Fruit fly (Drosophila melanogaster) whole organism, embryonic: Measurements from ENCODE around the gene Pcyt1.

Source experiments
- Antp ChIP-seq: fragments of 200-800 bp; sonication (Bioruptor generic); optimal IDR thresholded peaks from 3 replicates; lab custom pipeline; 2016; ENCODE audit warnings: missing biosample characterization, missing genetic modification characterization
- CG12942 ChIP-seq: fragments of 200-800 bp; sonication (Bioruptor generic); optimal IDR thresholded peaks from 3 replicates; lab custom pipeline; 2016; ENCODE audit warnings: missing biosample characterization, missing genetic modification characterization
- CG13123 ChIP-seq: fragments of 200-800 bp; sonication (Bioruptor generic); optimal IDR thresholded peaks from 2 replicates; lab custom pipeline; 2016; ENCODE audit warnings: missing biosample characterization, missing genetic modification characterization
- CG13287 ChIP-seq: fragments of 200-800 bp; sonication (Bioruptor generic); IDR thresholded peaks from 2 replicates; pipeline ENCODE4 v1.3.6; 2022; ENCODE audit warnings: missing biosample characterization, missing genetic modification characterization; ENCODE audit not compliant: partially characterized antibody
- CG15011 ChIP-seq: fragments of 200-800 bp; sonication (Bioruptor generic); optimal IDR thresholded peaks from 3 replicates; lab custom pipeline; 2018; ENCODE audit warnings: missing biosample characterization, mild to moderate bottlenecking, missing genetic modification characterization
- CG15269 ChIP-seq: fragments of 200-800 bp; sonication (Bioruptor generic); optimal IDR thresholded peaks from 2 replicates; lab custom pipeline; 2018; ENCODE audit warnings: missing biosample characterization, mild to moderate bottlenecking, missing genetic modification characterization, moderate library complexity
- CG18262 ChIP-seq: fragments of 200-800 bp; optimal IDR thresholded peaks from 3 replicates; lab custom pipeline; 2019; ENCODE audit warnings: missing biosample characterization, mild to moderate bottlenecking, missing genetic modification characterization, moderate library complexity
- CG18619 ChIP-seq: fragments of 200-800 bp; sonication (Bioruptor generic); optimal IDR thresholded peaks from 3 replicates; lab custom pipeline; 2017; ENCODE audit warnings: missing biosample characterization, mild to moderate bottlenecking, missing genetic modification characterization
- CG2875 ChIP-seq: fragments of 200-800 bp; sonication (Bioruptor generic); optimal IDR thresholded peaks from 2 replicates; lab custom pipeline; 2017; ENCODE audit warnings: missing biosample characterization, mild to moderate bottlenecking, missing genetic modification characterization, missing genetic modification reagents
- CG31388 ChIP-seq: fragments of 200-800 bp; sonication (Bioruptor generic); optimal IDR thresholded peaks from 2 replicates; lab custom pipeline; 2016; ENCODE audit warnings: missing biosample characterization, missing genetic modification characterization
- CG3838 ChIP-seq: fragments of 200-800 bp; sonication (Bioruptor generic); optimal IDR thresholded peaks from 3 replicates; lab custom pipeline; 2016; ENCODE audit warnings: missing biosample characterization, missing genetic modification characterization
- CG5180 ChIP-seq: fragments of 200-800 bp; sonication (Bioruptor generic); optimal IDR thresholded peaks from 3 replicates; lab custom pipeline; 2017; ENCODE audit warnings: missing biosample characterization, missing genetic modification characterization, mild to moderate bottlenecking, moderate library complexity, missing genetic modification reagents
- CG5953 ChIP-seq: fragments of 200-800 bp; sonication (Bioruptor generic); IDR thresholded peaks from 2 replicates; pipeline ENCODE4 v1.3.6; 2022; ENCODE audit warnings: missing biosample characterization, missing genetic modification characterization
- CG6654 ChIP-seq: fragments of 200-800 bp; sonication (Bioruptor generic); optimal IDR thresholded peaks from 2 replicates; lab custom pipeline; 2017; ENCODE audit warnings: missing biosample characterization, mild to moderate bottlenecking, missing genetic modification characterization
- CG7928 ChIP-seq: fragments of 200-800 bp; sonication (Bioruptor generic); optimal IDR thresholded peaks from 2 replicates; lab custom pipeline; 2017; ENCODE audit warnings: missing biosample characterization, mild to moderate bottlenecking, missing genetic modification characterization
- CG8359 ChIP-seq: fragments of 200-800 bp; sonication (Bioruptor generic); optimal IDR thresholded peaks from 2 replicates; lab custom pipeline; 2017; ENCODE audit warnings: missing biosample characterization, mild to moderate bottlenecking, missing genetic modification characterization, borderline replicate concordance
- CkIIα-i1 ChIP-seq: fragments of 200-800 bp; sonication (Bioruptor generic); IDR thresholded peaks from 2 replicates; pipeline ENCODE4 v1.3.6; 2022; ENCODE audit warnings: missing biosample characterization, missing genetic modification characterization
- D ChIP-seq, 2 experiments: fragments of 200-800 bp in 1 of 2; fragments of >200 bp in 1 of 2; sonication (Bioruptor generic) in 1 of 2; optimal IDR thresholded peaks; 2 replicates in 1 of 2; 3 replicates in 1 of 2; lab custom pipeline; 2017; ENCODE audit warnings: mild to moderate bottlenecking in 1 of 2, missing biosample characterization in 1 of 2, missing genetic modification characterization in 1 of 2, missing genetic modification reagents in 1 of 2
- Dip3 ChIP-seq: fragments of 200-800 bp; sonication (Bioruptor generic); optimal IDR thresholded peaks from 3 replicates; lab custom pipeline; 2016; ENCODE audit warnings: missing biosample characterization, missing genetic modification characterization
- Doc2 ChIP-seq: fragments of 200-800 bp; sonication (Bioruptor generic); IDR thresholded peaks from 2 replicates; pipeline ENCODE4 v1.3.6; 2022; ENCODE audit warnings: missing biosample characterization, missing genetic modification characterization
- Elba2 ChIP-seq: fragments of 200-800 bp; sonication (Bioruptor generic); optimal IDR thresholded peaks from 3 replicates; lab custom pipeline; 2016; ENCODE audit warnings: missing biosample characterization, missing genetic modification characterization
- Gug ChIP-seq: fragments of 200-800 bp; sonication (Bioruptor generic); IDR thresholded peaks from 4 replicates; pipeline ENCODE4 v1.3.6; 2022; ENCODE audit warnings: missing biosample characterization, missing genetic modification characterization
- H2.0 ChIP-seq: fragments of 200-800 bp; sonication (Bioruptor generic); IDR thresholded peaks from 2 replicates; pipeline ENCODE4 v1.3.6; 2022; ENCODE audit warnings: missing biosample characterization, missing genetic modification characterization
- HLH54F ChIP-seq: fragments of 200-800 bp; sonication (Bioruptor generic); optimal IDR thresholded peaks from 3 replicates; lab custom pipeline; 2016; ENCODE audit warnings: missing biosample characterization, missing genetic modification characterization
- Hr78 ChIP-seq, 2 experiments: fragments of 200-800 bp in 1 of 2; fragments of >200 bp in 1 of 2; sonication (Bioruptor generic) in 1 of 2; optimal IDR thresholded peaks; 2 replicates each; lab custom pipeline; 2017 to 2019; ENCODE audit warnings: missing biosample characterization in 2 of 2, missing genetic modification characterization in 2 of 2, mild to moderate bottlenecking in 1 of 2, moderate library complexity in 1 of 2
- MBD-R2 ChIP-seq: fragments of 200-800 bp; sonication (Bioruptor generic); IDR thresholded peaks from 2 replicates; pipeline ENCODE4 v1.3.6; 2022; ENCODE audit warnings: missing biosample characterization, missing genetic modification characterization
- NC2β ChIP-seq: fragments of 200-800 bp; sonication (Bioruptor generic); optimal IDR thresholded peaks from 2 replicates; lab custom pipeline; 2016; ENCODE audit warnings: missing biosample characterization, missing genetic modification characterization
- Sox102F ChIP-seq: fragments of 200-800 bp; sonication (Bioruptor generic); optimal IDR thresholded peaks from 2 replicates; lab custom pipeline; 2018; ENCODE audit warnings: missing biosample characterization, mild to moderate bottlenecking, missing genetic modification characterization, moderate library complexity
- Taf1 ChIP-seq: fragments of 200-800 bp; sonication (Bioruptor generic); IDR thresholded peaks from 2 replicates; pipeline ENCODE4 v1.3.6; 2022; ENCODE audit warnings: missing biosample characterization, missing genetic modification characterization
- Usf ChIP-seq: fragments of 200-800 bp; sonication (Bioruptor generic); optimal IDR thresholded peaks from 2 replicates; lab custom pipeline; 2017; ENCODE audit warnings: missing genotype, missing biosample characterization, missing genetic modification characterization
- bcd ChIP-seq: fragments of 200-800 bp; sonication (Bioruptor generic); optimal IDR thresholded peaks from 2 replicates; lab custom pipeline; 2017; ENCODE audit warnings: missing biosample characterization, mild to moderate bottlenecking, missing genetic modification characterization
- bowl ChIP-seq: fragments of 200-800 bp; sonication (Bioruptor generic); IDR thresholded peaks from 2 replicates; pipeline ENCODE4 v1.3.6; 2022; ENCODE audit warnings: missing biosample characterization, missing genetic modification characterization
- chm ChIP-seq: fragments of 200-800 bp; sonication (Bioruptor generic); IDR thresholded peaks from 2 replicates; pipeline ENCODE4 v1.3.6; 2022; ENCODE audit warnings: missing biosample characterization, missing genetic modification characterization
- crc ChIP-seq: fragments of 200-800 bp; sonication (Bioruptor generic); optimal IDR thresholded peaks from 2 replicates; lab custom pipeline; 2016; ENCODE audit warnings: missing biosample characterization, missing genetic modification characterization
- dati ChIP-seq: fragments of 200-800 bp; sonication (Bioruptor generic); IDR thresholded peaks from 2 replicates; pipeline ENCODE4 v1.3.6; 2022; ENCODE audit warnings: missing biosample characterization, missing genetic modification characterization
- dysf ChIP-seq: fragments of 200-800 bp; sonication (Bioruptor generic); IDR thresholded peaks from 3 replicates; pipeline ENCODE4 v1.3.6; 2022; ENCODE audit warnings: missing biosample characterization, missing genetic modification characterization
- en ChIP-seq: fragments of 200-800 bp; sonication (Bioruptor generic); optimal IDR thresholded peaks from 2 replicates; lab custom pipeline; 2016; ENCODE audit warnings: missing biosample characterization, missing genetic modification characterization
- fd64A ChIP-seq: fragments of 200-800 bp; sonication (Bioruptor generic); optimal IDR thresholded peaks from 3 replicates; lab custom pipeline; 2018; ENCODE audit warnings: missing biosample characterization, mild to moderate bottlenecking, missing genetic modification characterization
- gro ChIP-seq: fragments of 200-800 bp; sonication (Bioruptor generic); optimal IDR thresholded peaks from 2 replicates; lab custom pipeline; 2016; ENCODE audit warnings: missing biosample characterization, missing genetic modification characterization
- insv ChIP-seq, 2 experiments: fragments of 200-800 bp; sonication (Bioruptor generic); optimal IDR thresholded peaks; 3 replicates each; lab custom pipeline; 2016 to 2018; ENCODE audit warnings: missing biosample characterization in 2 of 2, missing genetic modification characterization in 2 of 2
- klu ChIP-seq: fragments of 200-800 bp; sonication (Bioruptor generic); IDR thresholded peaks from 2 replicates; pipeline ENCODE4 v1.3.6; 2022; ENCODE audit warnings: missing biosample characterization, missing genetic modification characterization
- lab ChIP-seq: fragments of 200-800 bp; sonication (Bioruptor generic); optimal IDR thresholded peaks from 3 replicates; lab custom pipeline; 2017; ENCODE audit warnings: missing biosample characterization, missing genetic modification characterization, mild to moderate bottlenecking, moderate library complexity, missing genetic modification reagents
- luna ChIP-seq: fragments of 200-800 bp; sonication (Bioruptor generic); optimal IDR thresholded peaks from 2 replicates; lab custom pipeline; 2016; ENCODE audit warnings: missing biosample characterization, missing genetic modification characterization
- oc ChIP-seq: fragments of 200-800 bp; sonication (Bioruptor generic); optimal IDR thresholded peaks from 2 replicates; lab custom pipeline; 2018; ENCODE audit warnings: missing biosample characterization, mild to moderate bottlenecking, missing genetic modification characterization, moderate library complexity
- scrt ChIP-seq: fragments of 200-800 bp; sonication (Bioruptor generic); optimal IDR thresholded peaks from 2 replicates; lab custom pipeline; 2018; ENCODE audit warnings: missing biosample characterization, mild to moderate bottlenecking, missing genetic modification characterization, moderate library complexity
- sens ChIP-seq: fragments of 200-800 bp; sonication (Bioruptor generic); peaks from one replicate; lab custom pipeline; 2016; ENCODE audit warnings: missing biosample characterization, missing genetic modification characterization
- sens-2 ChIP-seq: fragments of 200-800 bp; sonication (Bioruptor generic); IDR thresholded peaks from 2 replicates; pipeline ENCODE4 v1.3.6; 2022; ENCODE audit warnings: missing biosample characterization, missing genetic modification characterization
- slbo ChIP-seq: fragments of 200-800 bp; sonication (Bioruptor generic); IDR thresholded peaks from 2 replicates; pipeline ENCODE4 v1.3.6; 2022; ENCODE audit warnings: missing biosample characterization, missing genetic modification characterization
- zen ChIP-seq: fragments of 200-800 bp; sonication (Bioruptor generic); optimal IDR thresholded peaks from 3 replicates; lab custom pipeline; 2018; ENCODE audit warnings: missing biosample characterization, mild to moderate bottlenecking, missing genetic modification characterization, moderate library complexity

The Pcyt1 gene

dm6 chr3L:1517274-1518047 is 28.4 kb upstream of the Pcyt1 start (continued):
- TF ChIP-seq sens (GFP tag; lab: Kevin White, UChicago) (peak; percentile 95), CG18262 (tag; lab: Kevin White, UChicago) (peak; percentile 21), bcd (GFP tag; lab: Kevin White, UChicago) (peak; percentile 40), CG5953 (GFP tag; lab: Robert Waterston, UW) (no peak), MBD-R2 (GFP tag; lab: Robert Waterston, UW) (peak; percentile 83), CG12942 (GFP tag; lab: Kevin White, UChicago) (peak; percentile 71), CG15011 (GFP tag; lab: Kevin White, UChicago) (no peak), H2.0 (GFP tag; lab: Robert Waterston, UW) (peak; percentile 64), scrt (no peak), Taf1 (GFP tag; lab: Robert Waterston, UW) (peak; percentile 44; the same call in 1 of the 2 replicates), oc (tag; lab: Kevin White, UChicago) (no peak), Doc2 (no peak), lab (GFP tag; lab: Kevin White, UChicago) (peak; percentile 61), chm (GFP tag; lab: Robert Waterston, UW) (no peak), CG7928 (GFP tag; lab: Kevin White, UChicago) (peak; percentile 7), dati (GFP tag; lab: Robert Waterston, UW) (no peak), Usf (GFP tag; lab: Kevin White, UChicago) (peak; percentile 4), dysf (GFP tag; lab: Robert Waterston, UW) (peak; percentile 55; the same call in 1 of the 3 replicates), CG6654 (GFP tag; lab: Kevin White, UChicago) (no peak), Antp (GFP tag; lab: Kevin White, UChicago) (peak; percentile 80), crc (GFP tag; lab: Kevin White, UChicago) (peak; percentile 30), CG15269 (tag; lab: Kevin White, UChicago) (no peak), CG13123 (GFP tag; lab: Kevin White, UChicago) (peak; percentile 63), CG8359 (GFP tag; lab: Kevin White, UChicago) (no peak), Elba2 (GFP tag; lab: Kevin White, UChicago) (no peak), CG2875 (GFP tag; lab: Kevin White, UChicago) (no peak), bowl (GFP tag; lab: Robert Waterston, UW) (no peak), en (peak; percentile 24), CG31388 (peak; percentile 16), fd64A (GFP tag; lab: Kevin White, UChicago) (no peak), klu (GFP tag; lab: Robert Waterston, UW) (peak; percentile 55; the same call in 1 of the 2 replicates), CG3838 (GFP tag; lab: Kevin White, UChicago) (no peak), luna (GFP tag; lab: Kevin White, UChicago) (peak; percentile 64), CG13287 (GFP tag; lab: Robert Waterston, UW) (peak; percentile 75), CkIIα-i1 (GFP tag; lab: Robert Waterston, UW) (no peak), slbo (GFP tag; lab: Robert Waterston, UW) (peak; percentile 80), D (optimal IDR thresholded peaks at IDR 0.05; lab: Kevin White, UChicago) (no peak), D (GFP tag; optimal IDR thresholded peaks at IDR 0.05; lab: Kevin White, UChicago) (no peak), insv (GFP tag; optimal IDR thresholded peaks at IDR 0.05; lab: Kevin White, UChicago) (peak in 1 of 2 experiments; percentile 27), zen (tag; lab: Kevin White, UChicago) (no peak), Gug (peak; percentile 74), sens-2 (GFP tag; lab: Robert Waterston, UW) (no peak; the same call in 1 of the 2 replicates), Sox102F (GFP tag; lab: Kevin White, UChicago) (peak; percentile 43), CG18619 (GFP tag; lab: Kevin White, UChicago) (peak; percentile 40), Hr78 (GFP tag; optimal IDR thresholded peaks at IDR 0.05; lab: Kevin White, UChicago) (no peak), CG5180 (GFP tag; lab: Kevin White, UChicago) (no peak), Dip3 (GFP tag; lab: Kevin White, UChicago) (peak; percentile 75), HLH54F (GFP tag; lab: Kevin White, UChicago) (peak; percentile 73), NC2β (peak; percentile 62), gro (GFP tag; lab: Kevin White, UChicago) (no peak)
